Fruit fly (Drosophila melanogaster) Kc167 (cell line): ENCODE results near the gene CG7860.

ENCODE experiments used
- Myc ChIP-seq: fragments of >200 bp; optimal IDR thresholded peaks from 2 replicates; lab custom pipeline; 2017; ENCODE audit warnings: missing external identifiers
- Sin3A ChIP-seq: fragments of >200 bp; optimal IDR thresholded peaks from 2 replicates; lab custom pipeline; 2018; ENCODE audit warnings: missing external identifiers
- h ChIP-seq: fragments of >200 bp; optimal IDR thresholded peaks from 3 replicates; lab custom pipeline; 2018; ENCODE audit warnings: missing external identifiers
- insv ChIP-seq: fragments of >200 bp; optimal IDR thresholded peaks from 3 replicates; lab custom pipeline; 2018; ENCODE audit warnings: missing external identifiers
- psq ChIP-seq: fragments of >200 bp; optimal IDR thresholded peaks from 2 replicates; lab custom pipeline; 2017; ENCODE audit warnings: missing external identifiers
- ttk ChIP-seq: sonication (Bioruptor generic); optimal IDR thresholded peaks from 2 replicates; lab custom pipeline; 2017; ENCODE audit warnings: missing external identifiers

dm6 chrX:15532062-15532461 is 36.7 kb upstream of the CG7860 start:
- no peak for TF ChIP-seq Sin3A (lab: Kevin White, UChicago)
- TF ChIP-seq psq (lab: Kevin White, UChicago) = no peak
- TF ChIP-seq Myc (lab: Kevin White, UChicago) = no peak
- no peak for TF ChIP-seq h (lab: Kevin White, UChicago)
- no peak for TF ChIP-seq insv (lab: Kevin White, UChicago)
- no peak for TF ChIP-seq ttk (lab: Kevin White, UChicago)
